Worm (Caenorhabditis elegans) whole organism, L4/young adult: ENCODE data around the gene Y54G2A.38.

ENCODE experiments used
- W03F9.2 ChIP-seq: fragments of 150-350 bp; optimal IDR thresholded peaks from 2 replicates; lab custom pipeline; 2014; ENCODE audit warnings: missing biosample characterization, missing genetic modification characterization
- dao-5 ChIP-seq: sonication (generic microtip); optimal IDR thresholded peaks from 2 replicates; lab custom pipeline; 2016; ENCODE audit warnings: missing genotype, missing genetic modification characterization, moderate library complexity, missing compliant biosample characterization
- him-1 ChIP-seq: sonication (generic microtip); optimal IDR thresholded peaks from 2 replicates; lab custom pipeline; 2016; ENCODE audit warnings: missing genotype, missing genetic modification reagents, missing genetic modification characterization, missing compliant biosample characterization

Gene Y54G2A.38

ce11 chrIV:2748863-2749451, 10.3 kb upstream of the Y54G2A.38 start:
- TF ChIP-seq W03F9.2 (tag; lab: Kevin White, UChicago) (no peak), him-1 (tag; lab: Kevin White, UChicago) (no peak), dao-5 (no peak)

ce11 chrIV:2750607-2751006, 8.7 kb upstream of the Y54G2A.38 start:
- no peak for TF ChIP-seq W03F9.2 (tag; lab: Kevin White, UChicago)
- TF ChIP-seq dao-5 = no peak
- no peak for TF ChIP-seq him-1 (tag; lab: Kevin White, UChicago)

ce11 chrIV:2751568-2751967, 7.7 kb upstream of the Y54G2A.38 start, which contains the start of gene Y54G2A.41:
Gene Y54G2A.41, plus strand, starts transcription at chrIV:2751868.
- no peak for TF ChIP-seq W03F9.2 (tag; lab: Kevin White, UChicago)
- TF ChIP-seq him-1 (tag; lab: Kevin White, UChicago) = no peak
- TF ChIP-seq dao-5 = no peak

ce11 chrIV:2753541-2753940, 5.7 kb upstream of the Y54G2A.38 start:
- TF ChIP-seq dao-5 = no peak
- no peak for TF ChIP-seq him-1 (tag; lab: Kevin White, UChicago)
- no peak for TF ChIP-seq W03F9.2 (tag; lab: Kevin White, UChicago)

ce11 chrIV:2758079-2758478, 1.2 kb upstream of the Y54G2A.38 start:
- TF ChIP-seq dao-5 (no peak), W03F9.2 (tag; lab: Kevin White, UChicago) (no peak), him-1 (tag; lab: Kevin White, UChicago) (no peak)

ce11 chrIV:2761477-2761876, 2.2 kb downstream of the Y54G2A.38 start:
- TF ChIP-seq him-1 (tag; lab: Kevin White, UChicago) = no peak
- no peak for TF ChIP-seq dao-5
- no peak for TF ChIP-seq W03F9.2 (tag; lab: Kevin White, UChicago)

ce11 chrIV:2762380-2762779, 3.1 kb downstream of the Y54G2A.38 start, which contains the start of gene Y54G2A.77:
Gene Y54G2A.77, plus strand, starts transcription at chrIV:2762680.
- TF ChIP-seq dao-5 (no peak), W03F9.2 (tag; lab: Kevin White, UChicago) (no peak), him-1 (tag; lab: Kevin White, UChicago) (no peak)

ce11 chrIV:2764160-2764559, 4.9 kb downstream of the Y54G2A.38 start:
- TF ChIP-seq him-1 (tag; lab: Kevin White, UChicago) (no peak), dao-5 (no peak), W03F9.2 (tag; lab: Kevin White, UChicago) (no peak)

- TF ChIP-seq him-1 (tag; lab: Kevin White, UChicago) (no peak), dao-5 (no peak), W03F9.2 (tag; lab: Kevin White, UChicago) (no peak)
These were observed 5.9 kb downstream of the Y54G2A.38 start for ce11 chrIV:2765048-2765708.

- TF ChIP-seq dao-5 (no peak), W03F9.2 (tag; lab: Kevin White, UChicago) (no peak), him-1 (tag; lab: Kevin White, UChicago) (no peak)
These were observed 10.8 kb downstream of the Y54G2A.38 start for ce11 chrIV:2770067-2770466.

ce11 chrIV:2770835-2771234, 11.6 kb downstream of the Y54G2A.38 start:
- TF ChIP-seq dao-5 (no peak), him-1 (tag; lab: Kevin White, UChicago) (no peak), W03F9.2 (tag; lab: Kevin White, UChicago) (no peak)

- TF ChIP-seq W03F9.2 (tag; lab: Kevin White, UChicago) (no peak), dao-5 (no peak), him-1 (tag; lab: Kevin White, UChicago) (no peak)
These were observed 12.4 kb downstream of the Y54G2A.38 start, which contains the start of gene Y54G2A.11 for ce11 chrIV:2771692-2772091. Gene Y54G2A.11, minus strand, starts transcription at chrIV:2771792.

ce11 chrIV:2772209-2772851, 13.1 kb downstream of the Y54G2A.38 start:
- TF ChIP-seq dao-5 (no peak), W03F9.2 (tag; lab: Kevin White, UChicago) (no peak), him-1 (tag; lab: Kevin White, UChicago) (no peak)

ce11 chrIV:2773382-2773979, 14.2 kb downstream of the Y54G2A.38 start:
- TF ChIP-seq dao-5 = no peak
- TF ChIP-seq W03F9.2 (tag; lab: Kevin White, UChicago) = no peak
- TF ChIP-seq him-1 (tag; lab: Kevin White, UChicago) = no peak
